Worm (Caenorhabditis elegans) whole organism, L2 larva: ENCODE data around the gene cyp-34A10.

ENCODE experiments used
- C34F6.9 ChIP-seq: fragments of 150-350 bp; optimal IDR thresholded peaks from 2 replicates; lab custom pipeline; 2014; ENCODE audit warnings: missing biosample characterization, missing genetic modification characterization
- R02D3.7 ChIP-seq: fragments of 150-350 bp; optimal IDR thresholded peaks from 2 replicates; lab custom pipeline; 2014; ENCODE audit warnings: missing biosample characterization, missing genetic modification characterization
- alr-1 ChIP-seq: fragments of 150-350 bp; optimal IDR thresholded peaks from 2 replicates; lab custom pipeline; 2014; ENCODE audit warnings: missing biosample characterization, missing genetic modification characterization
- aly-2 ChIP-seq: fragments of 150-350 bp; optimal IDR thresholded peaks from 2 replicates; lab custom pipeline; 2014; ENCODE audit warnings: missing biosample characterization, missing genetic modification characterization
- blmp-1 ChIP-seq: sonication (generic microtip); optimal IDR thresholded peaks from 2 replicates; lab custom pipeline; 2017; ENCODE audit warnings: missing genetic modification characterization, mild to moderate bottlenecking, missing compliant biosample characterization, antibody characterized with exemption, moderate library complexity; ENCODE audit not compliant: insufficient read depth
- elt-3 ChIP-seq: sonication (generic microtip); optimal IDR thresholded peaks from 2 replicates; lab custom pipeline; 2017; ENCODE audit warnings: missing biosample characterization, missing genetic modification characterization
- lin-11 ChIP-seq: fragments of 150-350 bp; sonication (generic microtip); optimal IDR thresholded peaks from 2 replicates; lab custom pipeline; 2014; ENCODE audit warnings: missing biosample characterization, missing genetic modification characterization, inconsistent platforms, mixed read lengths
- lin-13 ChIP-seq: fragments of 150-350 bp; optimal IDR thresholded peaks from 2 replicates; lab custom pipeline; 2014; ENCODE audit warnings: missing biosample characterization, missing genetic modification reagents, missing genetic modification characterization
- nhr-11 ChIP-seq: fragments of 150-350 bp; optimal IDR thresholded peaks from 2 replicates; lab custom pipeline; 2014; ENCODE audit warnings: missing biosample characterization, missing genetic modification characterization
- nhr-237 ChIP-seq: fragments of 150-350 bp; optimal IDR thresholded peaks from 2 replicates; lab custom pipeline; 2014; ENCODE audit warnings: missing biosample characterization, missing genetic modification characterization
- sem-4 ChIP-seq: fragments of 150-350 bp; optimal IDR thresholded peaks from 2 replicates; lab custom pipeline; 2014; ENCODE audit warnings: missing biosample characterization, missing genetic modification reagents, missing genetic modification characterization
- zag-1 ChIP-seq: fragments of 150-350 bp; optimal IDR thresholded peaks from 2 replicates; lab custom pipeline; 2014; ENCODE audit warnings: missing biosample characterization, missing genetic modification characterization

DNA sequence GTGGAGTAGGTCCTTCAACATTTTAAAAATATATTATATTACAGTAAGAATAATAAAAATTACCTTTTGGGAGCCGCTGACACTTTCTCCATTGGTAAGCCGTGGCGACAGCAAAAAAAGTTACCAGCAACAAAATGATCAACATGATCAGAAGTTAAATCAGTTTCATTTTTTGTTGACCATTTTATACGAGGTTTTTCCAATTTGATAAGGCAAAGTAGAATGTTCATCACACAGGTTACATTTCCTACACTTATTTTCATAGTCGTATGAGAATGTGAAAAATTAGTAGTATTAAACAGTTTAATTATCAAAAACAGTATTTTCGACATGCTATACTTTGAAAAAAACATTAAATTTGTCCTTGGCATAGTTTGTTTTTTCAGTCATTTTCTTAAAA is at the start of gene cyp-34A10:
- TF ChIP-seq aly-2 (no peak), C34F6.9 (no peak), alr-1 (tag; lab: Kevin White, UChicago) (no peak), zag-1 (no peak), elt-3 (tag; lab: Kevin White, UChicago) (no peak), lin-13 (GFP tag; lab: Kevin White, UChicago) (no peak), sem-4 (tag; lab: Kevin White, UChicago) (no peak), blmp-1 (tag; lab: Kevin White, UChicago) (no peak), nhr-11 (no peak), lin-11 (tag; lab: Kevin White, UChicago) (no peak), R02D3.7 (tag; lab: Kevin White, UChicago) (no peak), nhr-237 (tag; lab: Kevin White, UChicago) (no peak)
